Fruit fly (Drosophila melanogaster) whole organism, embryonic: ENCODE data around the gene CG10055.

Experiments used
- Atf6 ChIP-seq: fragments of 200-800 bp; sonication (Bioruptor generic); IDR thresholded peaks from 2 replicates; pipeline ENCODE4 v1.3.6; 2022; ENCODE audit warnings: missing biosample characterization, missing genetic modification characterization
- BEAF-32 ChIP-seq: fragments of 200-800 bp; sonication (Bioruptor generic); optimal IDR thresholded peaks from 3 replicates; lab custom pipeline; 2017; ENCODE audit warnings: missing biosample characterization, missing genetic modification characterization, mild to moderate bottlenecking, moderate library complexity, missing genetic modification reagents
- C15 ChIP-seq: fragments of 200-800 bp; sonication (Bioruptor generic); IDR thresholded peaks from 3 replicates; pipeline ENCODE4 v1.3.6; 2022; ENCODE audit warnings: missing biosample characterization, missing genetic modification characterization
- CG1024 ChIP-seq: fragments of 200-800 bp; sonication (Bioruptor generic); IDR thresholded peaks from 2 replicates; pipeline ENCODE4 v1.3.6; 2022; ENCODE audit warnings: missing biosample characterization, missing genetic modification characterization
- CG10462 ChIP-seq: fragments of 200-800 bp; sonication (Bioruptor generic); optimal IDR thresholded peaks from 2 replicates; lab custom pipeline; 2016; ENCODE audit warnings: missing biosample characterization, missing genetic modification characterization
- CG10565 ChIP-seq: fragments of 200-800 bp; sonication (Bioruptor generic); optimal IDR thresholded peaks from 3 replicates; lab custom pipeline; 2016; ENCODE audit warnings: missing biosample characterization, mild to moderate bottlenecking, missing genetic modification characterization
- CG11695 ChIP-seq: fragments of 200-800 bp; sonication (Bioruptor generic); IDR thresholded peaks from 3 replicates; pipeline ENCODE4 v1.3.6; 2022; ENCODE audit warnings: missing biosample characterization, missing genetic modification characterization
- CG13287 ChIP-seq: fragments of 200-800 bp; sonication (Bioruptor generic); IDR thresholded peaks from 2 replicates; pipeline ENCODE4 v1.3.6; 2022; ENCODE audit warnings: missing biosample characterization, missing genetic modification characterization; ENCODE audit not compliant: partially characterized antibody
- CG14860 ChIP-seq: fragments of 200-800 bp; sonication (Bioruptor generic); IDR thresholded peaks from 3 replicates; pipeline ENCODE4 v1.3.6; 2022; ENCODE audit warnings: missing biosample characterization, missing genetic modification characterization; ENCODE audit not compliant: partially characterized antibody
- CG15269 ChIP-seq: fragments of 200-800 bp; sonication (Bioruptor generic); optimal IDR thresholded peaks from 2 replicates; lab custom pipeline; 2018; ENCODE audit warnings: missing biosample characterization, mild to moderate bottlenecking, missing genetic modification characterization, moderate library complexity
- CG1602 ChIP-seq: fragments of 200-800 bp; sonication (Bioruptor generic); optimal IDR thresholded peaks from 3 replicates; lab custom pipeline; 2016; ENCODE audit warnings: missing biosample characterization, missing genetic modification characterization
- CG1603 ChIP-seq: fragments of 200-800 bp; sonication (Bioruptor generic); optimal IDR thresholded peaks from 2 replicates; lab custom pipeline; 2019; ENCODE audit warnings: missing biosample characterization, mild to moderate bottlenecking, missing genetic modification characterization, moderate library complexity
- CG17612 ChIP-seq: fragments of 200-800 bp; sonication (Bioruptor generic); IDR thresholded peaks from 2 replicates; pipeline ENCODE4 v1.3.6; 2022; ENCODE audit warnings: missing biosample characterization, missing genetic modification characterization
- CG18599 ChIP-seq: fragments of 200-800 bp; sonication (Bioruptor generic); optimal IDR thresholded peaks from 3 replicates; lab custom pipeline; 2017; ENCODE audit warnings: missing biosample characterization, missing genetic modification characterization, mild to moderate bottlenecking, moderate library complexity, missing genetic modification reagents
- CG2678 ChIP-seq: fragments of 200-800 bp; sonication (Bioruptor generic); optimal IDR thresholded peaks from 3 replicates; lab custom pipeline; 2019; ENCODE audit warnings: missing biosample characterization, mild to moderate bottlenecking, missing genetic modification characterization, moderate library complexity
- CG30431 ChIP-seq: fragments of 200-800 bp; sonication (Bioruptor generic); optimal IDR thresholded peaks from 2 replicates; lab custom pipeline; 2017; ENCODE audit warnings: missing biosample characterization, missing genetic modification characterization
- CG32772 ChIP-seq: fragments of 200-800 bp; sonication (Bioruptor generic); IDR thresholded peaks from 2 replicates; pipeline ENCODE4 v1.3.6; 2022; ENCODE audit warnings: missing biosample characterization, missing genetic modification characterization
- CG5180 ChIP-seq: fragments of 200-800 bp; sonication (Bioruptor generic); optimal IDR thresholded peaks from 3 replicates; lab custom pipeline; 2017; ENCODE audit warnings: missing biosample characterization, missing genetic modification characterization, mild to moderate bottlenecking, moderate library complexity, missing genetic modification reagents
- CG5245 ChIP-seq: fragments of 200-800 bp; sonication (Bioruptor generic); optimal IDR thresholded peaks from 3 replicates; lab custom pipeline; 2016; ENCODE audit warnings: missing biosample characterization, missing genetic modification characterization
- CG6765 ChIP-seq: fragments of 200-800 bp; sonication (Bioruptor generic); optimal IDR thresholded peaks from 3 replicates; lab custom pipeline; 2017; ENCODE audit warnings: missing biosample characterization, mild to moderate bottlenecking, missing genetic modification characterization
- CG7839 ChIP-seq: fragments of 200-800 bp; sonication (Bioruptor generic); optimal IDR thresholded peaks from 3 replicates; lab custom pipeline; 2018; ENCODE audit warnings: missing biosample characterization, mild to moderate bottlenecking, missing genetic modification characterization, moderate library complexity
- CG8388 ChIP-seq: fragments of 200-800 bp; sonication (Bioruptor generic); optimal IDR thresholded peaks from 2 replicates; lab custom pipeline; 2019; ENCODE audit warnings: missing biosample characterization, mild to moderate bottlenecking, missing genetic modification characterization, moderate library complexity
- CG8478 ChIP-seq: fragments of >200 bp; optimal IDR thresholded peaks from 2 replicates; lab custom pipeline; 2018
- CG9876 ChIP-seq: fragments of 200-800 bp; sonication (Bioruptor generic); optimal IDR thresholded peaks from 2 replicates; lab custom pipeline; 2016; ENCODE audit warnings: missing biosample characterization, missing genetic modification characterization
- Dip3 ChIP-seq: fragments of 200-800 bp; sonication (Bioruptor generic); optimal IDR thresholded peaks from 3 replicates; lab custom pipeline; 2016; ENCODE audit warnings: missing biosample characterization, missing genetic modification characterization
- Fer3 ChIP-seq: fragments of 200-800 bp; sonication (Bioruptor generic); optimal IDR thresholded peaks from 2 replicates; lab custom pipeline; 2018; ENCODE audit warnings: missing biosample characterization, mild to moderate bottlenecking, missing genetic modification characterization, moderate library complexity
- GATAe ChIP-seq: fragments of 200-800 bp; sonication (Bioruptor generic); conservative IDR thresholded peaks from 2 replicates; pipeline ENCODE4 v1.3.6; 2022; ENCODE audit warnings: missing biosample characterization, missing genetic modification characterization
- Mrtf ChIP-seq: fragments of 200-800 bp; sonication (Bioruptor generic); IDR thresholded peaks from 3 replicates; pipeline ENCODE4 v1.3.6; 2022; ENCODE audit warnings: missing biosample characterization, missing genetic modification characterization
- Oli ChIP-seq: fragments of 200-800 bp; sonication (Bioruptor generic); optimal IDR thresholded peaks from 2 replicates; lab custom pipeline; 2018; ENCODE audit warnings: missing biosample characterization, mild to moderate bottlenecking, missing genetic modification characterization, moderate library complexity
- Opbp ChIP-seq: fragments of 200-800 bp; sonication (Bioruptor generic); IDR thresholded peaks from 3 replicates; pipeline ENCODE4 v1.3.6; 2022; ENCODE audit warnings: missing biosample characterization, missing genetic modification characterization; ENCODE audit not compliant: partially characterized antibody
- Ravus ChIP-seq: fragments of 200-800 bp; sonication (Bioruptor generic); IDR thresholded peaks from 2 replicates; pipeline ENCODE4 v1.3.6; 2022; ENCODE audit warnings: missing biosample characterization, missing genetic modification characterization
- Rfx ChIP-seq: fragments of 200-800 bp; sonication (Bioruptor generic); IDR thresholded peaks from 2 replicates; pipeline ENCODE4 v1.3.6; 2022; ENCODE audit warnings: missing biosample characterization, missing genetic modification characterization
- Rx ChIP-seq: fragments of 200-800 bp; sonication (Bioruptor generic); IDR thresholded peaks from 2 replicates; pipeline ENCODE4 v1.3.6; 2022; ENCODE audit warnings: missing biosample characterization, missing genetic modification characterization
- Sox100B ChIP-seq: fragments of 200-800 bp; sonication (Bioruptor generic); optimal IDR thresholded peaks from 3 replicates; lab custom pipeline; 2018; ENCODE audit warnings: missing biosample characterization, mild to moderate bottlenecking, missing genetic modification characterization
- al ChIP-seq: fragments of 200-800 bp; sonication (Bioruptor generic); IDR thresholded peaks from 2 replicates; pipeline ENCODE4 v1.3.6; 2022; ENCODE audit warnings: missing biosample characterization, missing genetic modification characterization
- az2 ChIP-seq: fragments of 200-800 bp; sonication (Bioruptor generic); optimal IDR thresholded peaks from 3 replicates; lab custom pipeline; 2016; ENCODE audit warnings: missing biosample characterization, missing genetic modification characterization
- crol ChIP-seq: fragments of 200-800 bp; sonication (Bioruptor generic); IDR thresholded peaks from 2 replicates; pipeline ENCODE4 v1.3.6; 2022; ENCODE audit warnings: missing biosample characterization, missing genetic modification characterization
- da ChIP-seq: fragments of 200-800 bp; sonication (Bioruptor generic); optimal IDR thresholded peaks from 2 replicates; lab custom pipeline; 2016; ENCODE audit warnings: missing biosample characterization, missing genetic modification characterization
- ems ChIP-seq: fragments of 200-800 bp; sonication (Bioruptor generic); optimal IDR thresholded peaks from 3 replicates; lab custom pipeline; 2016; ENCODE audit warnings: missing biosample characterization, missing genetic modification characterization
- en ChIP-seq: fragments of 200-800 bp; sonication (Bioruptor generic); optimal IDR thresholded peaks from 2 replicates; lab custom pipeline; 2016; ENCODE audit warnings: missing biosample characterization, missing genetic modification characterization
- gt ChIP-seq: fragments of 200-800 bp; sonication (Bioruptor generic); IDR thresholded peaks from 2 replicates; pipeline ENCODE4 v1.3.6; 2022; ENCODE audit warnings: missing biosample characterization, missing genetic modification characterization
- oc ChIP-seq: fragments of 200-800 bp; sonication (Bioruptor generic); optimal IDR thresholded peaks from 2 replicates; lab custom pipeline; 2018; ENCODE audit warnings: missing biosample characterization, mild to moderate bottlenecking, missing genetic modification characterization, moderate library complexity
- scrt ChIP-seq: fragments of 200-800 bp; sonication (Bioruptor generic); optimal IDR thresholded peaks from 2 replicates; lab custom pipeline; 2018; ENCODE audit warnings: missing biosample characterization, mild to moderate bottlenecking, missing genetic modification characterization, moderate library complexity
- sens ChIP-seq: fragments of 200-800 bp; sonication (Bioruptor generic); peaks from one replicate; lab custom pipeline; 2016; ENCODE audit warnings: missing biosample characterization, missing genetic modification characterization
- seq ChIP-seq: fragments of 200-800 bp; sonication (Bioruptor generic); IDR thresholded peaks from 2 replicates; pipeline ENCODE4 v1.3.6; 2022; ENCODE audit warnings: missing biosample characterization, missing genetic modification characterization
- stc ChIP-seq: fragments of 200-800 bp; sonication (Bioruptor generic); IDR thresholded peaks from 2 replicates; pipeline ENCODE4 v1.3.6; 2022; ENCODE audit warnings: missing biosample characterization, missing genetic modification characterization
- trh ChIP-seq: fragments of 200-800 bp; sonication (Bioruptor generic); optimal IDR thresholded peaks from 2 replicates; lab custom pipeline; 2016; ENCODE audit warnings: missing biosample characterization, missing genetic modification characterization
- unpg ChIP-seq: fragments of 200-800 bp; sonication (Bioruptor generic); optimal IDR thresholded peaks from 3 replicates; lab custom pipeline; 2018; ENCODE audit warnings: missing biosample characterization, mild to moderate bottlenecking, missing genetic modification characterization, moderate library complexity

CG10055 gene

dm6 chr3R:7169927-7170326, 16.5 kb downstream of the CG10055 start (continued):
- TF ChIP-seq oc (tag; lab: Kevin White, UChicago) = peak; percentile 8
- TF ChIP-seq Opbp (GFP tag; lab: Robert Waterston, UW) = no peak
- no peak for TF ChIP-seq CG17612 (GFP tag; lab: Robert Waterston, UW)
- no peak for TF ChIP-seq CG1602
- TF ChIP-seq en = no peak
- TF ChIP-seq CG10462 = no peak
- TF ChIP-seq CG5245 (GFP tag; lab: Kevin White, UChicago) = no peak
- no peak for TF ChIP-seq C15 (GFP tag; lab: Robert Waterston, UW)
- no peak for TF ChIP-seq CG32772 (GFP tag; lab: Robert Waterston, UW)
- TF ChIP-seq CG1603 (tag; lab: Kevin White, UChicago) = no peak
- no peak for TF ChIP-seq stc (GFP tag; lab: Robert Waterston, UW)
- no peak for TF ChIP-seq CG18599 (GFP tag; lab: Kevin White, UChicago)
- no peak for TF ChIP-seq CG2678 (tag; lab: Kevin White, UChicago)
- TF ChIP-seq trh (GFP tag; lab: Kevin White, UChicago) = no peak
- no peak for TF ChIP-seq ems
- TF ChIP-seq CG6765 (GFP tag; lab: Kevin White, UChicago) = no peak
- TF ChIP-seq gt (GFP tag; lab: Robert Waterston, UW) = no peak
- no peak for TF ChIP-seq CG8388 (GFP tag; lab: Kevin White, UChicago)
- peak; percentile 12 for TF ChIP-seq CG15269
- TF ChIP-seq CG14860 (GFP tag; lab: Robert Waterston, UW) = no peak
- no peak for TF ChIP-seq unpg (GFP tag; lab: Kevin White, UChicago)
- no peak for TF ChIP-seq Sox100B (GFP tag; lab: Kevin White, UChicago)
- TF ChIP-seq Fer3 (tag; lab: Kevin White, UChicago) = no peak
- no peak for TF ChIP-seq GATAe (GFP tag; lab: Robert Waterston, UW)
- no peak for TF ChIP-seq CG10565 (GFP tag; lab: Kevin White, UChicago)
- TF ChIP-seq scrt (GFP tag; lab: Kevin White, UChicago) = no peak
- TF ChIP-seq az2 (GFP tag; lab: Kevin White, UChicago) = no peak
- no peak for TF ChIP-seq CG13287
- no peak for TF ChIP-seq al (GFP tag; lab: Robert Waterston, UW)
- no peak for TF ChIP-seq Mrtf
- TF ChIP-seq CG30431 (GFP tag; lab: Kevin White, UChicago) = no peak
- no peak for TF ChIP-seq Ravus (GFP tag; lab: Robert Waterston, UW)
- TF ChIP-seq da (GFP tag; lab: Kevin White, UChicago) = no peak
- peak; percentile 29; the same call in 1 of the 2 replicates for TF ChIP-seq crol (GFP tag; lab: Robert Waterston, UW)
- no peak for TF ChIP-seq Dip3 (GFP tag; lab: Kevin White, UChicago)
- TF ChIP-seq Rx (GFP tag; lab: Robert Waterston, UW) = peak; percentile 5; the same call in 1 of the 2 replicates
- no peak for TF ChIP-seq CG8478 (lab: Kevin White, UChicago)
- 0 out of 2 replicates have a peak, but pooled peaks have one; percentile 20 for TF ChIP-seq Rfx
- no peak for TF ChIP-seq CG7839
- TF ChIP-seq CG9876 (GFP tag; lab: Kevin White, UChicago) = no peak
- TF ChIP-seq sens = peak; percentile 19
- TF ChIP-seq BEAF-32 (GFP tag; lab: Kevin White, UChicago) = no peak
- TF ChIP-seq Oli (tag; lab: Kevin White, UChicago) = no peak
- TF ChIP-seq Atf6 (GFP tag; lab: Robert Waterston, UW) = no peak
- no peak for TF ChIP-seq CG11695
- no peak for TF ChIP-seq CG1024
- TF ChIP-seq seq (GFP tag; lab: Robert Waterston, UW) = no peak
- no peak for TF ChIP-seq CG5180 (GFP tag; lab: Kevin White, UChicago)
